Fruit fly (Drosophila melanogaster) whole organism, embryonic: Measurements from ENCODE around the gene CG9920.

Experiments used
- B-H1 ChIP-seq: fragments of 200-800 bp; sonication (Bioruptor generic); IDR thresholded peaks from 3 replicates; pipeline ENCODE4 v1.3.6; 2022; ENCODE audit warnings: missing biosample characterization, missing genetic modification characterization
- Bteb2 ChIP-seq: fragments of 200-800 bp; sonication (Bioruptor generic); optimal IDR thresholded peaks from 2 replicates; lab custom pipeline; 2016; ENCODE audit warnings: missing biosample characterization, missing genetic modification characterization
- C15 ChIP-seq: fragments of 200-800 bp; sonication (Bioruptor generic); IDR thresholded peaks from 3 replicates; pipeline ENCODE4 v1.3.6; 2022; ENCODE audit warnings: missing biosample characterization, missing genetic modification characterization
- CG10366 ChIP-seq: fragments of 200-800 bp; sonication (Bioruptor generic); IDR thresholded peaks from 2 replicates; pipeline ENCODE4 v1.3.6; 2022; ENCODE audit warnings: missing biosample characterization, missing genetic modification characterization
- CG10959 ChIP-seq: fragments of 200-800 bp; sonication (Bioruptor generic); IDR thresholded peaks from 2 replicates; pipeline ENCODE4 v1.3.6; 2022; ENCODE audit warnings: missing biosample characterization, missing genetic modification characterization
- CG1233 ChIP-seq: fragments of 200-800 bp; sonication (Bioruptor generic); optimal IDR thresholded peaks from 4 replicates; lab custom pipeline; 2018; ENCODE audit warnings: missing biosample characterization, mild to moderate bottlenecking, missing genetic modification characterization
- CG12391 ChIP-seq: fragments of 200-800 bp; sonication (Bioruptor generic); optimal IDR thresholded peaks from 3 replicates; lab custom pipeline; 2018; ENCODE audit warnings: missing biosample characterization, mild to moderate bottlenecking, missing genetic modification characterization, moderate library complexity
- CG13424 ChIP-seq: fragments of 200-800 bp; sonication (Bioruptor generic); optimal IDR thresholded peaks from 2 replicates; lab custom pipeline; 2019; ENCODE audit warnings: missing biosample characterization, mild to moderate bottlenecking, missing genetic modification characterization, moderate library complexity
- CG13624 ChIP-seq: fragments of 200-800 bp; sonication (Bioruptor generic); optimal IDR thresholded peaks from 2 replicates; lab custom pipeline; 2016; ENCODE audit warnings: missing biosample characterization, missing genetic modification characterization
- CG17186 ChIP-seq: fragments of 200-800 bp; sonication (Bioruptor generic); optimal IDR thresholded peaks from 3 replicates; lab custom pipeline; 2017; ENCODE audit warnings: missing biosample characterization, missing genetic modification reagents, missing genetic modification characterization
- CG17568 ChIP-seq: fragments of 200-800 bp; sonication (Bioruptor generic); optimal IDR thresholded peaks from 2 replicates; lab custom pipeline; 2018; ENCODE audit warnings: missing biosample characterization, mild to moderate bottlenecking, missing genetic modification characterization, moderate library complexity
- CG17802 ChIP-seq: fragments of 200-800 bp; sonication (Bioruptor generic); optimal IDR thresholded peaks from 2 replicates; lab custom pipeline; 2018; ENCODE audit warnings: missing biosample characterization, mild to moderate bottlenecking, missing genetic modification characterization, moderate library complexity
- CG18262 ChIP-seq: fragments of 200-800 bp; optimal IDR thresholded peaks from 3 replicates; lab custom pipeline; 2019; ENCODE audit warnings: missing biosample characterization, mild to moderate bottlenecking, missing genetic modification characterization, moderate library complexity
- CG30431 ChIP-seq: fragments of 200-800 bp; sonication (Bioruptor generic); optimal IDR thresholded peaks from 2 replicates; lab custom pipeline; 2017; ENCODE audit warnings: missing biosample characterization, missing genetic modification characterization
- CG3065 ChIP-seq: fragments of 200-800 bp; sonication (Bioruptor generic); optimal IDR thresholded peaks from 2 replicates; lab custom pipeline; 2016; ENCODE audit warnings: missing biosample characterization, missing genetic modification characterization
- CG31441 ChIP-seq: fragments of 200-800 bp; sonication (Bioruptor generic); IDR thresholded peaks from 2 replicates; pipeline ENCODE4 v1.3.6; 2022; ENCODE audit warnings: missing biosample characterization, missing genetic modification characterization
- CG3407 ChIP-seq: fragments of 200-800 bp; sonication (Bioruptor generic); optimal IDR thresholded peaks from 2 replicates; lab custom pipeline; 2018; ENCODE audit warnings: missing biosample characterization, mild to moderate bottlenecking, missing genetic modification characterization
- CG34224 ChIP-seq: fragments of 200-800 bp; sonication (Bioruptor generic); IDR thresholded peaks from 3 replicates; pipeline ENCODE4 v1.3.6; 2022; ENCODE audit warnings: missing biosample characterization, missing genetic modification characterization; ENCODE audit not compliant: partially characterized antibody
- CG3847 ChIP-seq: fragments of 200-800 bp; sonication (Bioruptor generic); IDR thresholded peaks from 2 replicates; pipeline ENCODE4 v1.3.6; 2022; ENCODE audit warnings: missing biosample characterization, missing genetic modification characterization
- CG4282 ChIP-seq: fragments of 200-800 bp; sonication (Bioruptor generic); optimal IDR thresholded peaks from 2 replicates; lab custom pipeline; 2016; ENCODE audit warnings: missing biosample characterization, missing genetic modification characterization
- CG4424 ChIP-seq: fragments of 200-800 bp; sonication (Bioruptor generic); optimal IDR thresholded peaks from 3 replicates; lab custom pipeline; 2016; ENCODE audit warnings: missing biosample characterization, missing genetic modification characterization
- CG4730 ChIP-seq: fragments of 200-800 bp; sonication (Bioruptor generic); IDR thresholded peaks from 2 replicates; pipeline ENCODE4 v1.3.6; 2022; ENCODE audit warnings: missing biosample characterization, missing genetic modification characterization
- CG5245 ChIP-seq: fragments of 200-800 bp; sonication (Bioruptor generic); optimal IDR thresholded peaks from 3 replicates; lab custom pipeline; 2016; ENCODE audit warnings: missing biosample characterization, missing genetic modification characterization
- CG6683 ChIP-seq: fragments of 200-800 bp; sonication (Bioruptor generic); optimal IDR thresholded peaks from 2 replicates; lab custom pipeline; 2017; ENCODE audit warnings: missing biosample characterization, mild to moderate bottlenecking, missing genetic modification characterization, missing genetic modification reagents
- CG8290 ChIP-seq, 3 experiments: fragments of 200-800 bp; sonication (Bioruptor generic); optimal IDR thresholded peaks; 2 replicates each; lab custom pipeline; 2016 to 2019; ENCODE audit warnings: missing biosample characterization in 3 of 3, missing genetic modification characterization in 3 of 3, mild to moderate bottlenecking in 2 of 3, moderate library complexity in 1 of 3
- Dek ChIP-seq: fragments of 200-800 bp; sonication (Bioruptor generic); optimal IDR thresholded peaks from 3 replicates; lab custom pipeline; 2019; ENCODE audit warnings: missing biosample characterization, mild to moderate bottlenecking, missing genetic modification characterization, moderate library complexity
- ERR ChIP-seq: fragments of 200-800 bp; sonication (Bioruptor generic); optimal IDR thresholded peaks from 2 replicates; lab custom pipeline; 2016; ENCODE audit warnings: missing biosample characterization, missing genetic modification characterization
- HLH54F ChIP-seq: fragments of 200-800 bp; sonication (Bioruptor generic); optimal IDR thresholded peaks from 3 replicates; lab custom pipeline; 2016; ENCODE audit warnings: missing biosample characterization, missing genetic modification characterization
- Hr51 ChIP-seq, 2 experiments: fragments of 200-800 bp; sonication (Bioruptor generic); optimal IDR thresholded peaks; 2 replicates in 1 of 2; 3 replicates in 1 of 2; lab custom pipeline; 2016 to 2018; ENCODE audit warnings: missing biosample characterization in 2 of 2, missing genetic modification characterization in 2 of 2, mild to moderate bottlenecking in 1 of 2, moderate library complexity in 1 of 2
- Med ChIP-seq: fragments of 200-800 bp; sonication (Bioruptor generic); peaks from one replicate; lab custom pipeline; 2016; ENCODE audit warnings: missing biosample characterization, missing genetic modification characterization, mild to moderate bottlenecking, inconsistent platforms, moderate library complexity
- Rx ChIP-seq: fragments of 200-800 bp; sonication (Bioruptor generic); IDR thresholded peaks from 2 replicates; pipeline ENCODE4 v1.3.6; 2022; ENCODE audit warnings: missing biosample characterization, missing genetic modification characterization
- Stat92E ChIP-seq, 3 experiments: fragments of >200 bp in 2 of 3; fragments of 200-800 bp in 1 of 3; sonication (Bioruptor generic) in 1 of 3; optimal IDR thresholded peaks; 2 replicates each; lab custom pipeline; 2017 to 2019; ENCODE audit warnings: missing biosample characterization in 3 of 3, missing genetic modification characterization in 3 of 3, mild to moderate bottlenecking in 1 of 3, moderate library complexity in 1 of 3
- amos ChIP-seq: fragments of 200-800 bp; sonication (Bioruptor generic); IDR thresholded peaks from 2 replicates; pipeline ENCODE4 v1.3.6; 2022; ENCODE audit warnings: missing biosample characterization, missing genetic modification characterization; ENCODE audit not compliant: partially characterized antibody
- ara ChIP-seq: fragments of 200-800 bp; sonication (Bioruptor generic); IDR thresholded peaks from 2 replicates; pipeline ENCODE4 v1.3.6; 2022; ENCODE audit warnings: missing biosample characterization, missing genetic modification characterization
- bowl ChIP-seq: fragments of 200-800 bp; sonication (Bioruptor generic); IDR thresholded peaks from 2 replicates; pipeline ENCODE4 v1.3.6; 2022; ENCODE audit warnings: missing biosample characterization, missing genetic modification characterization
- caup ChIP-seq: fragments of 200-800 bp; sonication (Bioruptor generic); optimal IDR thresholded peaks from 3 replicates; lab custom pipeline; 2017; ENCODE audit warnings: missing biosample characterization, mild to moderate bottlenecking, missing genetic modification characterization, moderate library complexity; ENCODE audit not compliant: severe bottlenecking
- ci ChIP-seq: fragments of 200-800 bp; sonication (Bioruptor generic); IDR thresholded peaks from 3 replicates; pipeline ENCODE4 v1.3.6; 2022; ENCODE audit warnings: missing biosample characterization, missing genetic modification characterization
- esg ChIP-seq: fragments of 200-800 bp; sonication (Bioruptor generic); conservative IDR thresholded peaks from 2 replicates; pipeline ENCODE4 v1.3.6; 2022; ENCODE audit warnings: missing biosample characterization, missing genetic modification characterization
- fd64A ChIP-seq: fragments of 200-800 bp; sonication (Bioruptor generic); optimal IDR thresholded peaks from 3 replicates; lab custom pipeline; 2018; ENCODE audit warnings: missing biosample characterization, mild to moderate bottlenecking, missing genetic modification characterization
- grn ChIP-seq: fragments of 200-800 bp; sonication (Bioruptor generic); optimal IDR thresholded peaks from 3 replicates; lab custom pipeline; 2017; ENCODE audit warnings: missing biosample characterization, missing genetic modification characterization
- hth ChIP-seq: fragments of >200 bp; optimal IDR thresholded peaks from 2 replicates; lab custom pipeline; 2017; ENCODE audit warnings: inconsistent platforms
- lbe ChIP-seq: fragments of 200-800 bp; sonication (Bioruptor generic); optimal IDR thresholded peaks from 2 replicates; lab custom pipeline; 2016; ENCODE audit warnings: missing biosample characterization, mild to moderate bottlenecking, missing genetic modification characterization
- lola ChIP-seq, 3 experiments: fragments of >200 bp in 2 of 3; fragments of 200-800 bp in 1 of 3; sonication (Bioruptor generic) in 1 of 3; optimal IDR thresholded peaks; 2 replicates each; lab custom pipeline; 2017 to 2019; ENCODE audit warnings: missing biosample characterization in 3 of 3, missing genetic modification characterization in 3 of 3, mild to moderate bottlenecking in 1 of 3, moderate library complexity in 1 of 3
- nau ChIP-seq: fragments of 200-800 bp; sonication (Bioruptor generic); optimal IDR thresholded peaks from 3 replicates; lab custom pipeline; 2017; ENCODE audit warnings: missing biosample characterization, mild to moderate bottlenecking, missing genetic modification characterization, missing genetic modification reagents
- org-1 ChIP-seq: fragments of 200-800 bp; sonication (Bioruptor generic); optimal IDR thresholded peaks from 2 replicates; lab custom pipeline; 2017; ENCODE audit warnings: missing biosample characterization, missing genetic modification characterization
- p53 ChIP-seq: fragments of 200-800 bp; sonication (Bioruptor generic); optimal IDR thresholded peaks from 2 replicates; lab custom pipeline; 2016; ENCODE audit warnings: missing biosample characterization, missing genetic modification characterization
- pfk ChIP-seq: fragments of 200-800 bp; sonication (Bioruptor generic); optimal IDR thresholded peaks from 2 replicates; lab custom pipeline; 2018; ENCODE audit warnings: missing biosample characterization, mild to moderate bottlenecking, missing genetic modification characterization, moderate library complexity
- ro ChIP-seq: fragments of 200-800 bp; sonication (Bioruptor generic); IDR thresholded peaks from 2 replicates; pipeline ENCODE4 v1.3.6; 2022; ENCODE audit warnings: missing biosample characterization, missing genetic modification characterization
- shn ChIP-seq: fragments of 200-800 bp; sonication (Bioruptor generic); optimal IDR thresholded peaks from 3 replicates; lab custom pipeline; 2016; ENCODE audit warnings: missing biosample characterization, missing genetic modification characterization
- tap ChIP-seq: fragments of 200-800 bp; optimal IDR thresholded peaks from 3 replicates; lab custom pipeline; 2019; ENCODE audit warnings: missing biosample characterization, mild to moderate bottlenecking, missing genetic modification characterization, moderate library complexity
- zf30C ChIP-seq: fragments of 200-800 bp; sonication (Bioruptor generic); optimal IDR thresholded peaks from 3 replicates; lab custom pipeline; 2018; ENCODE audit warnings: missing biosample characterization, mild to moderate bottlenecking, missing genetic modification characterization

The CG9920 gene

dm6 chr3R:14048702-14049142 is 49.2 kb downstream of the CG9920 start:
- no peak for TF ChIP-seq amos (GFP tag; lab: Robert Waterston, UW)
- TF ChIP-seq CG13624 (GFP tag; lab: Kevin White, UChicago) = no peak
- no peak for TF ChIP-seq CG30431 (GFP tag; lab: Kevin White, UChicago)
- TF ChIP-seq CG18262 = peak; percentile 5
- no peak for TF ChIP-seq CG17186
- TF ChIP-seq shn (GFP tag; lab: Kevin White, UChicago) = no peak
- no peak for TF ChIP-seq C15 (GFP tag; lab: Robert Waterston, UW)
- no peak for TF ChIP-seq CG4282 (GFP tag; lab: Kevin White, UChicago)
- no peak for TF ChIP-seq CG3065 (GFP tag; lab: Kevin White, UChicago)
- TF ChIP-seq CG3407 (GFP tag; lab: Kevin White, UChicago) = no peak
- no peak for TF ChIP-seq pfk
- no peak for TF ChIP-seq org-1 (GFP tag; lab: Kevin White, UChicago)
- TF ChIP-seq p53 (GFP tag; lab: Kevin White, UChicago) = no peak
- TF ChIP-seq zf30C (GFP tag; lab: Kevin White, UChicago) = no peak
- no peak for TF ChIP-seq Dek (tag; lab: Kevin White, UChicago)
- TF ChIP-seq CG17802 (tag; lab: Kevin White, UChicago) = no peak
- TF ChIP-seq CG17568 (GFP tag; lab: Kevin White, UChicago) = no peak
- TF ChIP-seq B-H1 = no peak
- no peak for TF ChIP-seq ci (GFP tag; lab: Robert Waterston, UW)
- peak in 1 of 2 experiments; percentile 56 for TF ChIP-seq Hr51 (GFP tag; optimal IDR thresholded peaks at IDR 0.05; lab: Kevin White, UChicago)
- no peak for TF ChIP-seq CG8290 (GFP tag; optimal IDR thresholded peaks at IDR 0.05; lab: Kevin White, UChicago)
- TF ChIP-seq CG8290 (tag; optimal IDR thresholded peaks at IDR 0.05; lab: Kevin White, UChicago) = no peak
- no peak for TF ChIP-seq HLH54F (GFP tag; lab: Kevin White, UChicago)
- TF ChIP-seq bowl = no peak
- TF ChIP-seq hth (lab: Kevin White, UChicago) = no peak
- TF ChIP-seq Med (GFP tag; lab: Kevin White, UChicago) = no peak
- no peak for TF ChIP-seq Rx (GFP tag; lab: Robert Waterston, UW)
- peak; percentile 26; the same call in 1 of the 2 replicates for TF ChIP-seq CG31441 (GFP tag; lab: Robert Waterston, UW)
- no peak for TF ChIP-seq CG3847 (GFP tag; lab: Robert Waterston, UW)
- no peak for TF ChIP-seq CG1233 (GFP tag; lab: Kevin White, UChicago)
- no peak for TF ChIP-seq nau (GFP tag; lab: Kevin White, UChicago)
- TF ChIP-seq CG34224 (GFP tag; lab: Robert Waterston, UW) = no peak
- TF ChIP-seq CG6683 (GFP tag; lab: Kevin White, UChicago) = no peak
- no peak for TF ChIP-seq ro (GFP tag; lab: Robert Waterston, UW)
- no peak for TF ChIP-seq CG4730 (GFP tag; lab: Robert Waterston, UW)
- TF ChIP-seq lola (GFP tag; optimal IDR thresholded peaks at IDR 0.05; lab: Kevin White, UChicago) = no peak
- peak; percentile 45 for TF ChIP-seq grn (GFP tag; lab: Kevin White, UChicago)
- no peak for TF ChIP-seq tap
- TF ChIP-seq fd64A = no peak
- no peak for TF ChIP-seq caup (GFP tag; lab: Kevin White, UChicago)
- TF ChIP-seq esg (GFP tag; lab: Robert Waterston, UW) = no peak
- no peak for TF ChIP-seq ERR (GFP tag; lab: Kevin White, UChicago)
- no peak for TF ChIP-seq CG4424 (GFP tag; lab: Kevin White, UChicago)
- TF ChIP-seq Bteb2 (GFP tag; lab: Kevin White, UChicago) = no peak
- peak; percentile 20 for TF ChIP-seq CG12391 (tag; lab: Kevin White, UChicago)
- TF ChIP-seq CG10366 (GFP tag; lab: Robert Waterston, UW) = no peak
- TF ChIP-seq ara (GFP tag; lab: Robert Waterston, UW) = no peak
- TF ChIP-seq Stat92E (GFP tag; optimal IDR thresholded peaks at IDR 0.05; lab: Kevin White, UChicago) = no peak
- no peak for TF ChIP-seq CG5245 (GFP tag; lab: Kevin White, UChicago)
- TF ChIP-seq CG13424 (tag; lab: Kevin White, UChicago) = peak; percentile 28
- peak; percentile 12 for TF ChIP-seq lbe
- TF ChIP-seq CG10959 (GFP tag; lab: Robert Waterston, UW) = no peak
